Worm (Caenorhabditis elegans): ENCODE measurements around the gene F57C2.5.

Gene F57C2.5

ce11 chrII:14488661-14489060 lies 39.4 kb downstream of the F57C2.5 start, which contains the start of gene usp-14 (continued):
- TF ChIP-seq lir-1 (GFP tag; conservative IDR thresholded peaks at IDR 0.05) (no peak), hlh-26 (GFP tag; conservative IDR thresholded peaks at IDR 0.05) (no peak), hmg-1.2 (GFP tag; IDR thresholded peaks at IDR 0.05) (peak; percentile 45), Y67H2A.10 (GFP tag; conservative IDR thresholded peaks at IDR 0.05) (no peak), K11D2.4 (GFP tag; IDR thresholded peaks at IDR 0.05) (no peak), nfyb-1 (GFP tag; IDR thresholded peaks at IDR 0.05) (peak; percentile 66), F10E7.11 (tag; optimal IDR thresholded peaks at IDR 0.05) (no peak), efl-1 (GFP tag; optimal IDR thresholded peaks at IDR 0.05) (peak; percentile 76), repo-1 (tag; optimal IDR thresholded peaks at IDR 0.05) (peak; percentile 33), athp-1 (tag; optimal IDR thresholded peaks at IDR 0.05) (no peak), F33H1.4 (GFP tag; IDR thresholded peaks at IDR 0.05) (0 out of 2 replicates have a peak, but pooled peaks have one; percentile 30), snpc-3.4 (tag; optimal IDR thresholded peaks at IDR 0.05) (no peak), F22D6.2 (tag; optimal IDR thresholded peaks at IDR 0.05) (no peak), attf-5 (GFP tag; optimal IDR thresholded peaks at IDR 0.05) (peak; percentile 74), dpl-1 (GFP tag; optimal IDR thresholded peaks at IDR 0.05) (peak; percentile 53), ceh-79 (tag; optimal IDR thresholded peaks at IDR 0.05) (no peak), F37B4.10 (GFP tag; IDR thresholded peaks at IDR 0.05) (no peak), attf-3 (GFP tag; conservative IDR thresholded peaks at IDR 0.05) (no peak), B0035.1 (tag; optimal IDR thresholded peaks at IDR 0.05) (no peak), F49E8.2 (tag; optimal IDR thresholded peaks at IDR 0.05; ENCODE audit: insufficient read depth) (no peak), ztf-18 (tag; optimal IDR thresholded peaks at IDR 0.05) (peak; percentile 93), mcd-1 (GFP tag; IDR thresholded peaks at IDR 0.05) (peak; percentile 78), egl-18 (GFP tag; IDR thresholded peaks at IDR 0.05) (no peak), let-526 (GFP tag; IDR thresholded peaks at IDR 0.05) (no peak), aptf-3 (GFP tag; IDR thresholded peaks at IDR 0.05) (no peak), madf-10 (tag; optimal IDR thresholded peaks at IDR 0.05) (no peak), mxl-1 (tag; optimal IDR thresholded peaks at IDR 0.05) (no peak), tbp1 (GFP tag; optimal IDR thresholded peaks at IDR 0.05) (peak; percentile 49), B0019.2 (GFP tag; conservative IDR thresholded peaks at IDR 0.05) (no peak), unc-130 (GFP tag; optimal IDR thresholded peaks at IDR 0.05) (no peak), die-1 (tag; optimal IDR thresholded peaks at IDR 0.05) (no peak), ZK185.1 (tag; optimal IDR thresholded peaks at IDR 0.05; ENCODE audit: poor library complexity, severe bottlenecking) (no peak), ama-1 (optimal IDR thresholded peaks at IDR 0.05) (no peak), ama-1 (GFP tag; optimal IDR thresholded peaks at IDR 0.05) (no peak), ceh-40 (GFP tag; IDR thresholded peaks at IDR 0.05) (no peak), lsl-1 (GFP tag; optimal IDR thresholded peaks at IDR 0.05) (peak; percentile 35), cebp-2 (GFP tag; IDR thresholded peaks at IDR 0.05) (no peak), lin-54 (GFP tag; optimal IDR thresholded peaks at IDR 0.05) (peak; percentile 82), sea-2 (GFP tag; IDR thresholded peaks at IDR 0.05) (no peak), F39B2.1 (GFP tag; IDR thresholded peaks at IDR 0.05) (no peak), nhr-80 (tag; optimal IDR thresholded peaks at IDR 0.05) (peak; percentile 17), ceh-100 (GFP tag; IDR thresholded peaks at IDR 0.05) (peak; percentile 40; the same call in 1 of the 2 replicates), madf-6 (GFP tag; IDR thresholded peaks at IDR 0.05) (peak; percentile 79), nfya-2 (GFP tag; IDR thresholded peaks at IDR 0.05) (no peak), let-607 (tag; optimal IDR thresholded peaks at IDR 0.05) (peak in 1 of 2 experiments; percentile 29), ztf-6 (GFP tag; IDR thresholded peaks at IDR 0.05) (no peak), F57A8.1 (GFP tag; optimal IDR thresholded peaks at IDR 0.05) (no peak), T07F8.4 (tag; optimal IDR thresholded peaks at IDR 0.05) (no peak), ceh-91 (GFP tag; IDR thresholded peaks at IDR 0.05) (peak; percentile 13; the same call in 1 of the 2 replicates), lag-1 (GFP tag; IDR thresholded peaks at IDR 0.05) (no peak)

All from whole organism, young adult.